Worm (Caenorhabditis elegans) whole organism, midembryonic: ENCODE data around the gene nhr-267.

ENCODE experiments used
- T22C8.4 ChIP-seq: fragments of 200-800 bp; sonication (Bioruptor generic); IDR thresholded peaks from 2 replicates; pipeline ENCODE4 v1.3.6; 2022; ENCODE audit warnings: missing genetic modification characterization, missing compliant biosample characterization
- cog-1 ChIP-seq: sonication (generic microtip); optimal IDR thresholded peaks from 2 replicates; lab custom pipeline; 2016; ENCODE audit warnings: missing genetic modification characterization, missing compliant biosample characterization
- flt-1 ChIP-seq: fragments of 200-800 bp; sonication (Bioruptor generic); IDR thresholded peaks from 2 replicates; pipeline ENCODE4 v1.3.6; 2022; ENCODE audit warnings: missing genetic modification characterization, missing compliant biosample characterization
- klf-2 ChIP-seq: fragments of 200-800 bp; sonication (Bioruptor generic); conservative IDR thresholded peaks from 2 replicates; pipeline ENCODE4 v1.3.6; 2022; ENCODE audit warnings: missing genetic modification reagents, missing genetic modification characterization, missing compliant biosample characterization

ce11 chrIV:9262295-9262694 lies 23.9 kb downstream of the nhr-267 start:
- TF ChIP-seq flt-1 (GFP tag; lab: Robert Waterston, UW) (no peak), cog-1 (tag; lab: Kevin White, UChicago) (no peak), T22C8.4 (GFP tag; lab: Robert Waterston, UW) (no peak), klf-2 (GFP tag; lab: Robert Waterston, UW) (no peak)
